Fruit fly (Drosophila melanogaster): Measurements from ENCODE around the gene Qtzl.
"Not testable (repeated sequence)": the region's sequence is repeated elsewhere in the genome, so short reads cannot be mapped to it uniquely, and the experiment has no call there.

Gene Qtzl

DNA sequence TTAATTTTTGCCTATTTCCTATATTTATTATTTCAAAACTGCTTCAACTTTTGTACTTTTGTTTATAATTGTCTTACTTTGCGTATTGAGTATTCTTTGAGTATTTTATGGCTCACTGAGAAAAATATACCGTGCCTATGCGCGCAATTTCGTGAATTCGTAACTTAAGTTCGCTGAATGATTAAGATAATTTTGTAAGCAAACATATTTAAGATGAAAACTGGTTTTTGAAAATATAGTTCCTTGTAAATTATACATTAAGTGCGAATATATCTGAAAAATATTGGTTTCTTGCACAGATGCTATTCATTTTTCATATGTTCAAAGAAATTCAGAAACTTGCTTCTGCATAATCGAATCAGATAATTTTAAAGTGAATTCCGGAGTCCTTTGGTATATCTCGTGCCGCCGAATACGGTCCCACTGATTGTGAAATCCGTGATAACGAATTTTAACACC lies at the start of gene Qtzl, which contains the start of gene CG18789:
Qtzl (plus strand) TSS at position 409 of the 459 bp plus-strand sequence.
CG18789 (minus strand) TSS at position 101 of the 459 bp plus-strand sequence.
- not testable (repeated sequence) for TF ChIP-seq Dif (GFP tag; optimal IDR thresholded peaks at IDR 0.05; ENCODE audit: partially characterized antibody); CG9705 (GFP tag; optimal IDR thresholded peaks at IDR 0.05); dsf (GFP tag; optimal IDR thresholded peaks at IDR 0.05; ENCODE audit: borderline replicate concordance)

DNA sequence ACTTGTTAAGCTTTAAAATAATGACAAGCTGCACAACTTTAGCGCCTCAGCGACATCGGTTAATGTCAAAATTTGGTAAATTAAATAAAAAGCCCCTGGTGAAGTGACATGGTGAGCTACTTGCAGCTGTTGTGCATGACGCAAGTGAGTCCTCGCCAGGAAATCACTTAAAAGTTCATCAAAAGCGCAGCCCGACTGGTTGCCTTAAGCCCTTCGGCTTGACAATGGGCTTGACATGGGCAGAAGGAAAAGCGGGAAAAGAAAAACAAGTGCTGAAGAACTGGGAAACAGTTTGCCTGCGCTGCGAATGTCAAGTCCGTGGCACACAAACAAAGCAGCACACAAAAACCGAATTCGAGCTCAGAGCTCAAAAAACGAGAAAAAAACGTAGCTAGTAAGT lies 47.9 kb upstream of the Qtzl start, which contains the start of gene CG16964:
CG16964 (plus strand) TSS at position 301 of the 400 bp plus-strand sequence.
- no peak for TF ChIP-seq Hr78 (GFP tag; optimal IDR thresholded peaks at IDR 0.05)
- no peak for TF ChIP-seq h (GFP tag; optimal IDR thresholded peaks at IDR 0.05)
- no peak for TF ChIP-seq tai (GFP tag; optimal IDR thresholded peaks at IDR 0.05)
- TF ChIP-seq rgr (GFP tag; optimal IDR thresholded peaks at IDR 0.05): no peak
- TF ChIP-seq dmrt93B (GFP tag; optimal IDR thresholded peaks at IDR 0.05): no peak
- TF ChIP-seq woc (GFP tag; optimal IDR thresholded peaks at IDR 0.05): no peak
- TF ChIP-seq Mio (GFP tag; optimal IDR thresholded peaks at IDR 0.05): no peak
- no peak for TF ChIP-seq sage (GFP tag; optimal IDR thresholded peaks at IDR 0.05)
- TF ChIP-seq dl (GFP tag; optimal IDR thresholded peaks at IDR 0.05; ENCODE audit: insufficient read depth in 1 of 2, partially characterized antibody in 2 of 2): no peak
- no peak for TF ChIP-seq Vsx2 (GFP tag; optimal IDR thresholded peaks at IDR 0.05; ENCODE audit: partially characterized antibody)
- no peak for TF ChIP-seq CG32264 (GFP tag; optimal IDR thresholded peaks at IDR 0.05)
- TF ChIP-seq pan (optimal IDR thresholded peaks at IDR 0.05): no peak
- TF ChIP-seq Abd-B (GFP tag; optimal IDR thresholded peaks at IDR 0.05): no peak
- TF ChIP-seq usp (GFP tag; optimal IDR thresholded peaks at IDR 0.05): no peak
- TF ChIP-seq Rel (GFP tag; optimal IDR thresholded peaks at IDR 0.05): no peak
- TF ChIP-seq Rel (tag; optimal IDR thresholded peaks at IDR 0.05): no peak
- no peak for TF ChIP-seq Dif (GFP tag; optimal IDR thresholded peaks at IDR 0.05; ENCODE audit: partially characterized antibody)
- no peak for TF ChIP-seq sv (GFP tag; optimal IDR thresholded peaks at IDR 0.05)
- no peak for TF ChIP-seq jim (GFP tag; optimal IDR thresholded peaks at IDR 0.05)
- no peak for TF ChIP-seq Hr83 (GFP tag; optimal IDR thresholded peaks at IDR 0.05; ENCODE audit: poor library complexity, severe bottlenecking)

DNA sequence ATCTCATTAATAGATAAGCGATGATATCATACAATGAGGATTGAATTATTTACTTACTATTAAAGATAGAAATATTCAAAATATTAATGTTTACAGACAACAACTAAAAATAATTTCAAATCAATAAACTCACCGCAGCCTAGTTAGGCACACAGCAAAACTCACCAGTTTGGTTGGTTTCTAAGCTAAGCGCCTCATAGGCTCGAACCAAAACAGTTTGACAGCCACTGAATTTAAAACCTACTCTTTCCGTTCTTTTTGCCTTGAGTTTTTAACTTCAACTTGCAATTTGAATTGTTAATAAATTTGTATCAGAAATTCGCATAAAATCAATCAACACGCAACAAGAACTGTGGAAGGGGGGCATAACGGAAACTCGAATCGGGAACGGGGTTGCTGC lies 47.1 kb upstream of the Qtzl start:
- TF ChIP-seq Hr83 (GFP tag; optimal IDR thresholded peaks at IDR 0.05; ENCODE audit: poor library complexity, severe bottlenecking) (no peak), Myc (optimal IDR thresholded peaks at IDR 0.05) (peak; percentile 70), Hr78 (GFP tag; optimal IDR thresholded peaks at IDR 0.05) (no peak), CG32264 (GFP tag; optimal IDR thresholded peaks at IDR 0.05) (no peak), psq (GFP tag; optimal IDR thresholded peaks at IDR 0.05) (no peak)

DNA sequence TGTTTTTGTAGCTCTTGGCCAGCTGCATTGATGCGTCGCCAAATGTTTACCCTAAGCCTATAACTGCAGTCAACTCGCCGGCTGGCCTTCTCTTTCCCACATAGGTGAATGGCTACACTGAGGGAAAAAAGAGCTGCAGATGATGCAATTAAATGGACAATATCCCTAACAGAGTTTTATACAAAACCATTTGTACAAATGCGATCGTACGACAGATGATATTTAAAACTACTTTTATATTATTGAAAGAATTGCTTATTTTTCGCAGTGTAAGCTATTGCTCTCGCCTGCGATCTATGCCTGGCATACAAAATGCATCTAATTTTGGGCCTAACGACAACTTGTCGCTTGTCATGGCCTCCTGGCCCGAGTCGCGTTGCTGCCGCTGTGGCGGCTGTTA lies 45.6 kb upstream of the Qtzl start:
- TF ChIP-seq jim (GFP tag; optimal IDR thresholded peaks at IDR 0.05): no peak
- peak; percentile 10 for TF ChIP-seq dmrt93B (GFP tag; optimal IDR thresholded peaks at IDR 0.05)
- no peak for TF ChIP-seq h (GFP tag; optimal IDR thresholded peaks at IDR 0.05)
- TF ChIP-seq Rel (GFP tag; optimal IDR thresholded peaks at IDR 0.05): no peak
- no peak for TF ChIP-seq Rel (tag; optimal IDR thresholded peaks at IDR 0.05)
- TF ChIP-seq sage (GFP tag; optimal IDR thresholded peaks at IDR 0.05): no peak
- TF ChIP-seq sv (GFP tag; optimal IDR thresholded peaks at IDR 0.05): no peak
- peak; percentile 42 for TF ChIP-seq rgr (GFP tag; optimal IDR thresholded peaks at IDR 0.05)
- TF ChIP-seq Jra (GFP tag; optimal IDR thresholded peaks at IDR 0.05): no peak
- TF ChIP-seq lola (GFP tag; optimal IDR thresholded peaks at IDR 0.05): no peak
- TF ChIP-seq foxo (GFP tag; optimal IDR thresholded peaks at IDR 0.05): peak in 1 of 2 experiments; percentile 37
- TF ChIP-seq dl (GFP tag; optimal IDR thresholded peaks at IDR 0.05; ENCODE audit: insufficient read depth in 1 of 2, partially characterized antibody in 2 of 2): no peak
- TF ChIP-seq br (GFP tag; optimal IDR thresholded peaks at IDR 0.05): no peak
- peak; percentile 29 for TF ChIP-seq ey (GFP tag; optimal IDR thresholded peaks at IDR 0.05)
- TF ChIP-seq psq (GFP tag; optimal IDR thresholded peaks at IDR 0.05): no peak
- no peak for TF ChIP-seq Abd-B (GFP tag; optimal IDR thresholded peaks at IDR 0.05)
- TF ChIP-seq HLH106 (tag; optimal IDR thresholded peaks at IDR 0.05): peak; percentile 12

DNA sequence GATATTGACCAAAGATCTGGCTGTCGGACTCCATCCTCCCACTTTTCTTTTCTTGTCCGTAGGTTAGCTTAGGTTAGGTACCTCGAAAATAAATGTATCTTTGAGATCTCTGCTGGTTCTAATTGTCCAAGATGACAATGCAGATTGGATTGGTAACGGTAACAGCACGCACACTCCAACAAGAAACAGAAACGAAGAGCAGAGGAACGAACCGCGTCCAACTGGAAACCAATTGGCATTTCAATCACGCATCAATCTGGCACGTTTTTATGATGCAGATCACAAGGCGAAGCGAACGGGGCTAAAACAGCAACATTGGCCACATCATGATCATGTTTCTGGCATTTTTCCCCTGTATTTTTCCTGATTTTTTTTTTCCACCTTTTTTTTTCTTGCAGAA lies 39.7 kb upstream of the Qtzl start:
- TF ChIP-seq N (GFP tag; optimal IDR thresholded peaks at IDR 0.05): no peak
- TF ChIP-seq sv (GFP tag; optimal IDR thresholded peaks at IDR 0.05): no peak
- TF ChIP-seq brk (GFP tag; optimal IDR thresholded peaks at IDR 0.05): no peak
